Fruit fly (Drosophila melanogaster) whole organism, embryonic: ENCODE results near the gene CG16717.

Experiments used
- Atf3 ChIP-seq: fragments of 200-800 bp; sonication (Bioruptor generic); optimal IDR thresholded peaks from 3 replicates; lab custom pipeline; 2016; ENCODE audit warnings: missing biosample characterization, missing genetic modification characterization
- Awh ChIP-seq: fragments of 200-800 bp; sonication (Bioruptor generic); IDR thresholded peaks from 2 replicates; pipeline ENCODE4, ENCODE4 v1.3.6; 2022; ENCODE audit warnings: missing biosample characterization, missing genetic modification characterization
- CG12659 ChIP-seq: fragments of 200-800 bp; sonication (Bioruptor generic); optimal IDR thresholded peaks from 3 replicates; lab custom pipeline; 2017; ENCODE audit warnings: mild to moderate bottlenecking, missing biosample characterization, missing genetic modification reagents, missing genetic modification characterization
- CG13123 ChIP-seq: fragments of 200-800 bp; sonication (Bioruptor generic); optimal IDR thresholded peaks from 2 replicates; lab custom pipeline; 2016; ENCODE audit warnings: missing biosample characterization, missing genetic modification characterization
- CG14710 ChIP-seq: fragments of 200-800 bp; sonication (Bioruptor generic); optimal IDR thresholded peaks from 3 replicates; lab custom pipeline; 2019; ENCODE audit warnings: missing biosample characterization, mild to moderate bottlenecking, missing genetic modification characterization, moderate library complexity
- CG15514 ChIP-seq: fragments of 200-800 bp; sonication (Bioruptor generic); optimal IDR thresholded peaks from 3 replicates; lab custom pipeline; 2017; ENCODE audit warnings: missing biosample characterization, missing genetic modification characterization, mild to moderate bottlenecking, moderate library complexity, missing genetic modification reagents
- CG17361 ChIP-seq: fragments of 200-800 bp; sonication (Bioruptor generic); IDR thresholded peaks from 3 replicates; pipeline ENCODE4 v1.3.6; 2022; ENCODE audit warnings: missing biosample characterization, missing genetic modification characterization
- CG30431 ChIP-seq: fragments of 200-800 bp; sonication (Bioruptor generic); optimal IDR thresholded peaks from 2 replicates; lab custom pipeline; 2017; ENCODE audit warnings: missing biosample characterization, missing genetic modification characterization
- CG4360 ChIP-seq: fragments of 200-800 bp; sonication (Bioruptor generic); IDR thresholded peaks from 2 replicates; pipeline ENCODE4 v1.3.6; 2022; ENCODE audit warnings: missing biosample characterization, missing genetic modification characterization
- CoRest ChIP-seq: fragments of 200-800 bp; sonication (Bioruptor generic); optimal IDR thresholded peaks from 3 replicates; lab custom pipeline; 2018; ENCODE audit warnings: missing biosample characterization, mild to moderate bottlenecking, missing genetic modification characterization, moderate library complexity
- Dfd ChIP-seq, 2 experiments: fragments of >200 bp; optimal IDR thresholded peaks; 2 replicates each; lab custom pipeline; 2017; ENCODE audit warnings: missing biosample characterization in 2 of 2, missing genetic modification characterization in 2 of 2
- Dref ChIP-seq: fragments of 200-800 bp; sonication (Bioruptor generic); IDR thresholded peaks from 2 replicates; pipeline ENCODE4 v1.3.6; 2022; ENCODE audit warnings: missing biosample characterization, missing genetic modification characterization
- Ets65A ChIP-seq: fragments of 200-800 bp; sonication (Bioruptor generic); peaks from one replicate; lab custom pipeline; 2016; ENCODE audit warnings: missing biosample characterization, missing genetic modification characterization
- Ets97D ChIP-seq: fragments of 200-800 bp; sonication (Bioruptor generic); optimal IDR thresholded peaks from 3 replicates; lab custom pipeline; 2016; ENCODE audit warnings: missing biosample characterization, missing genetic modification characterization
- HLH4C ChIP-seq: fragments of 200-800 bp; sonication (Bioruptor generic); IDR thresholded peaks from 3 replicates; pipeline ENCODE4 v1.3.6; 2022; ENCODE audit warnings: missing biosample characterization, missing genetic modification characterization; ENCODE audit not compliant: partially characterized antibody
- HLHmδ ChIP-seq: fragments of 200-800 bp; sonication (Bioruptor generic); optimal IDR thresholded peaks from 2 replicates; lab custom pipeline; 2018; ENCODE audit warnings: missing biosample characterization, mild to moderate bottlenecking, missing genetic modification characterization, moderate library complexity
- HmgZ ChIP-seq: fragments of 200-800 bp; sonication (Bioruptor generic); optimal IDR thresholded peaks from 2 replicates; lab custom pipeline; 2018; ENCODE audit warnings: missing biosample characterization, mild to moderate bottlenecking, missing genetic modification characterization
- Hr3 ChIP-seq: fragments of 200-800 bp; sonication (Bioruptor generic); optimal IDR thresholded peaks from 3 replicates; lab custom pipeline; 2016; ENCODE audit warnings: missing biosample characterization, missing genetic modification characterization
- Med ChIP-seq: fragments of 200-800 bp; sonication (Bioruptor generic); peaks from one replicate; lab custom pipeline; 2016; ENCODE audit warnings: missing biosample characterization, missing genetic modification characterization, mild to moderate bottlenecking, inconsistent platforms, moderate library complexity
- Nf-YA ChIP-seq: fragments of 200-800 bp; sonication (Bioruptor generic); IDR thresholded peaks from 2 replicates; pipeline ENCODE4 v1.3.6; 2022; ENCODE audit warnings: missing biosample characterization, missing genetic modification characterization
- Nf-YB ChIP-seq: fragments of 200-800 bp; sonication (Bioruptor generic); optimal IDR thresholded peaks from 3 replicates; lab custom pipeline; 2019; ENCODE audit warnings: missing biosample characterization, mild to moderate bottlenecking, missing genetic modification characterization, moderate library complexity
- Opbp ChIP-seq: fragments of 200-800 bp; sonication (Bioruptor generic); IDR thresholded peaks from 3 replicates; pipeline ENCODE4 v1.3.6; 2022; ENCODE audit warnings: missing biosample characterization, missing genetic modification characterization; ENCODE audit not compliant: partially characterized antibody
- Rfx ChIP-seq: fragments of 200-800 bp; sonication (Bioruptor generic); IDR thresholded peaks from 2 replicates; pipeline ENCODE4 v1.3.6; 2022; ENCODE audit warnings: missing biosample characterization, missing genetic modification characterization
- ap ChIP-seq: fragments of 200-800 bp; sonication (Bioruptor generic); IDR thresholded peaks from 2 replicates; pipeline ENCODE4 v1.3.6; 2022; ENCODE audit warnings: missing biosample characterization, missing genetic modification characterization
- ato ChIP-seq: fragments of 200-800 bp; sonication (Bioruptor generic); IDR thresholded peaks from 2 replicates; pipeline ENCODE4 v1.3.6; 2022; ENCODE audit warnings: missing biosample characterization, missing genetic modification characterization; ENCODE audit not compliant: partially characterized antibody
- chinmo ChIP-seq: fragments of 200-800 bp; sonication (Bioruptor generic); IDR thresholded peaks from 4 replicates; pipeline ENCODE4 v1.3.6; 2022; ENCODE audit warnings: missing biosample characterization, missing genetic modification characterization; ENCODE audit not compliant: partially characterized antibody
- crol ChIP-seq: fragments of 200-800 bp; sonication (Bioruptor generic); IDR thresholded peaks from 2 replicates; pipeline ENCODE4 v1.3.6; 2022; ENCODE audit warnings: missing biosample characterization, missing genetic modification characterization
- dimm ChIP-seq: fragments of 200-800 bp; sonication (Bioruptor generic); IDR thresholded peaks from 2 replicates; pipeline ENCODE4 v1.3.6; 2022; ENCODE audit warnings: missing biosample characterization, missing genetic modification characterization
- dmrt11E ChIP-seq: fragments of 200-800 bp; sonication (Bioruptor generic); optimal IDR thresholded peaks from 3 replicates; lab custom pipeline; 2018; ENCODE audit warnings: missing biosample characterization, mild to moderate bottlenecking, missing genetic modification characterization, moderate library complexity
- fru ChIP-seq: fragments of >200 bp; optimal IDR thresholded peaks from 2 replicates; lab custom pipeline; 2017
- inv ChIP-seq: fragments of 200-800 bp; sonication (Bioruptor generic); IDR thresholded peaks from 2 replicates; pipeline ENCODE4 v1.3.6; 2022; ENCODE audit warnings: missing biosample characterization, missing genetic modification characterization; ENCODE audit not compliant: partially characterized antibody
- luna ChIP-seq: fragments of 200-800 bp; sonication (Bioruptor generic); optimal IDR thresholded peaks from 2 replicates; lab custom pipeline; 2016; ENCODE audit warnings: missing biosample characterization, missing genetic modification characterization
- nom ChIP-seq: fragments of 200-800 bp; sonication (Bioruptor generic); optimal IDR thresholded peaks from 2 replicates; lab custom pipeline; 2017; ENCODE audit warnings: missing biosample characterization, missing genetic modification characterization, mild to moderate bottlenecking, moderate library complexity, missing genetic modification reagents
- pb ChIP-seq: fragments of 200-800 bp; sonication (Bioruptor generic); optimal IDR thresholded peaks from 3 replicates; lab custom pipeline; 2016; ENCODE audit warnings: missing biosample characterization, missing genetic modification characterization
- pnt ChIP-seq: fragments of 200-800 bp; sonication (Bioruptor generic); optimal IDR thresholded peaks from 3 replicates; lab custom pipeline; 2016; ENCODE audit warnings: missing biosample characterization, missing genetic modification characterization
- pzg ChIP-seq: fragments of 200-800 bp; sonication (Bioruptor generic); optimal IDR thresholded peaks from 3 replicates; lab custom pipeline; 2018; ENCODE audit warnings: missing biosample characterization, mild to moderate bottlenecking, missing genetic modification characterization, moderate library complexity
- shn ChIP-seq: fragments of 200-800 bp; sonication (Bioruptor generic); optimal IDR thresholded peaks from 3 replicates; lab custom pipeline; 2016; ENCODE audit warnings: missing biosample characterization, missing genetic modification characterization
- sna ChIP-seq: fragments of 200-800 bp; sonication (Bioruptor generic); IDR thresholded peaks from 2 replicates; pipeline ENCODE4 v1.3.6; 2022; ENCODE audit warnings: missing biosample characterization, missing genetic modification characterization; ENCODE audit not compliant: partially characterized antibody
- stwl ChIP-seq: fragments of 200-800 bp; sonication (Bioruptor generic); optimal IDR thresholded peaks from 3 replicates; lab custom pipeline; 2018; ENCODE audit warnings: missing biosample characterization, mild to moderate bottlenecking, missing genetic modification characterization, moderate library complexity
- unpg ChIP-seq: fragments of 200-800 bp; sonication (Bioruptor generic); optimal IDR thresholded peaks from 3 replicates; lab custom pipeline; 2018; ENCODE audit warnings: missing biosample characterization, mild to moderate bottlenecking, missing genetic modification characterization, moderate library complexity
- vvl ChIP-seq: fragments of 200-800 bp; sonication (Bioruptor generic); IDR thresholded peaks from 2 replicates; pipeline ENCODE4 v1.3.6; 2022; ENCODE audit warnings: missing biosample characterization, missing genetic modification characterization
- zen ChIP-seq: fragments of 200-800 bp; sonication (Bioruptor generic); optimal IDR thresholded peaks from 3 replicates; lab custom pipeline; 2018; ENCODE audit warnings: missing biosample characterization, mild to moderate bottlenecking, missing genetic modification characterization, moderate library complexity

The CG16717 gene

dm6 chr3L:9704162-9704748 lies 25.3 kb downstream of the CG16717 start, which contains the start of gene CG16711 (continued):
- TF ChIP-seq stwl (tag; lab: Kevin White, UChicago): peak; percentile 67
- TF ChIP-seq ap: no peak
- TF ChIP-seq vvl (GFP tag; lab: Robert Waterston, UW): peak; percentile 30; the same call in 1 of the 2 replicates
- peak; percentile 60 for TF ChIP-seq pzg (GFP tag; lab: Kevin White, UChicago)
- TF ChIP-seq crol: peak; percentile 79
- TF ChIP-seq ato: peak; percentile 93
- TF ChIP-seq dmrt11E: no peak
- peak; percentile 69 for TF ChIP-seq CoRest
- 0 out of 2 replicates have a peak, but pooled peaks have one; percentile 6 for TF ChIP-seq Nf-YA (GFP tag; lab: Robert Waterston, UW)
- TF ChIP-seq sna: peak; percentile 90
- TF ChIP-seq Dref (GFP tag; lab: Robert Waterston, UW): peak; percentile 92
- peak; percentile 14 for TF ChIP-seq CG14710 (tag; lab: Kevin White, UChicago)
- peak; percentile 95 for TF ChIP-seq Nf-YB
- peak; percentile 21 for TF ChIP-seq zen (tag; lab: Kevin White, UChicago)
- peak; percentile 95 for TF ChIP-seq chinmo (GFP tag; lab: Robert Waterston, UW)
- peak; percentile 96 for TF ChIP-seq HLH4C
- peak; percentile 48 for TF ChIP-seq Ets97D (GFP tag; lab: Kevin White, UChicago)
- peak; percentile 24 for TF ChIP-seq HmgZ (tag; lab: Kevin White, UChicago)
- peak; percentile 89 for TF ChIP-seq inv (GFP tag; lab: Robert Waterston, UW)
- no peak for TF ChIP-seq CG13123 (GFP tag; lab: Kevin White, UChicago)
- TF ChIP-seq Opbp (GFP tag; lab: Robert Waterston, UW): peak; percentile 95
- TF ChIP-seq CG15514: peak; percentile 45
- TF ChIP-seq, all 482 proteins: peak for 72

dm6 chr3L:9705591-9705990 lies 26.6 kb downstream of the CG16717 start:
- peak; percentile 4 for TF ChIP-seq Med
- TF ChIP-seq unpg (GFP tag; lab: Kevin White, UChicago): no peak
- peak; percentile 92 for TF ChIP-seq Ets65A
- TF ChIP-seq, all 482 proteins: peak for 2

- TF ChIP-seq Dfd (GFP tag; optimal IDR thresholded peaks at IDR 0.05; lab: Kevin White, UChicago) (peak in 1 of 2 experiments; percentile 93), shn (no peak), dimm (GFP tag; lab: Robert Waterston, UW) (0 out of 2 replicates have a peak, but pooled peaks have one; percentile 21)
These were observed 29.8 kb downstream of the CG16717 start for dm6 chr3L:9708797-9709196.

dm6 chr3L:9711203-9711602 lies 32.2 kb downstream of the CG16717 start:
- TF ChIP-seq HLHmδ (GFP tag; lab: Kevin White, UChicago) (no peak), nom (no peak), Awh (GFP tag; lab: Robert Waterston, UW) (no peak), CG12659 (no peak), CG17361 (GFP tag; lab: Robert Waterston, UW) (no peak), Rfx (no peak), Atf3 (GFP tag; lab: Kevin White, UChicago) (no peak), pb (no peak), Hr3 (no peak), fru (lab: Kevin White, UChicago) (no peak), pnt (no peak), CG4360 (GFP tag; lab: Robert Waterston, UW) (no peak), luna (GFP tag; lab: Kevin White, UChicago) (no peak), CG30431 (GFP tag; lab: Kevin White, UChicago) (no peak)
